Worm (Caenorhabditis elegans) whole organism, midembryonic: Measurements from ENCODE around the gene C52A11.3.

ENCODE experiments used
- T22C8.4 ChIP-seq: fragments of 200-800 bp; sonication (Bioruptor generic); IDR thresholded peaks from 2 replicates; pipeline ENCODE4 v1.3.6; 2022; ENCODE audit warnings: missing genetic modification characterization, missing compliant biosample characterization
- cog-1 ChIP-seq: sonication (generic microtip); optimal IDR thresholded peaks from 2 replicates; lab custom pipeline; 2016; ENCODE audit warnings: missing genetic modification characterization, missing compliant biosample characterization
- flt-1 ChIP-seq: fragments of 200-800 bp; sonication (Bioruptor generic); IDR thresholded peaks from 2 replicates; pipeline ENCODE4 v1.3.6; 2022; ENCODE audit warnings: missing genetic modification characterization, missing compliant biosample characterization
- klf-2 ChIP-seq: fragments of 200-800 bp; sonication (Bioruptor generic); conservative IDR thresholded peaks from 2 replicates; pipeline ENCODE4 v1.3.6; 2022; ENCODE audit warnings: missing genetic modification reagents, missing genetic modification characterization, missing compliant biosample characterization
- med-1 ChIP-seq: sonication (generic microtip); optimal IDR thresholded peaks from 2 replicates; lab custom pipeline; 2017; ENCODE audit warnings: missing genetic modification characterization, mild to moderate bottlenecking, missing compliant biosample characterization, antibody characterized with exemption, missing genetic modification reagents; ENCODE audit not compliant: insufficient read depth
- ref-1 ChIP-seq: fragments of 200-800 bp; sonication (Bioruptor generic); conservative IDR thresholded peaks from 2 replicates; pipeline ENCODE4 v1.3.6; 2022; ENCODE audit warnings: missing genetic modification reagents, missing genetic modification characterization, missing compliant biosample characterization
- tab-1 ChIP-seq: fragments of 200-800 bp; sonication (Bioruptor generic); IDR thresholded peaks from 2 replicates; pipeline ENCODE4 v1.3.6; 2022; ENCODE audit warnings: missing genetic modification characterization, missing compliant biosample characterization
- ztf-23 ChIP-seq: fragments of 200-800 bp; sonication (Bioruptor generic); IDR thresholded peaks from 2 replicates; pipeline ENCODE4 v1.3.6; 2022; ENCODE audit warnings: missing genetic modification reagents, missing genetic modification characterization, missing compliant biosample characterization
- ztf-29 ChIP-seq: fragments of 200-800 bp; sonication (Bioruptor generic); IDR thresholded peaks from 2 replicates; pipeline ENCODE4 v1.3.6; 2022; ENCODE audit warnings: missing genetic modification reagents, missing genetic modification characterization, missing compliant biosample characterization

Gene C52A11.3

DNA sequence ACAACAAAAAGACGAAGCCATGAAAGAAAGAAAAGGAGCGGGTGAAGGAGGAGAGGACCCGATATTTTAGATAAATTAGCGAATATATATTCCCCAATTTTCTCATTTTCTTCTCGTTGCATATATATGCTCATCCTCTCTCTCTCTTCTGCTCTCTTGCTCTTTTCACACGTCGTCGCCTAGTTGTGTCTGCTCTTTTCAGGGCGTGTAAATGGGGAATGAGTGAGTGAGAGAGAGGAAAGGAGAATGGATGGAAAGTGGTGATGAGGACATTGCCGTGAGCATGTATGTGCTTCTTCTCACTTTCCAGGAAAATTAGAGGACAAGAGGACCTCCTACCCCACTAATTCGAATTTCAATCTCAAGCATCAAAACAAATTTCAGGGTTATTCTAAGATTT lies 18.3 kb downstream of the C52A11.3 start:
- TF ChIP-seq flt-1 (GFP tag; lab: Robert Waterston, UW) (no peak), T22C8.4 (GFP tag; lab: Robert Waterston, UW) (no peak), ztf-23 (GFP tag; lab: Robert Waterston, UW) (no peak), ztf-29 (GFP tag; lab: Robert Waterston, UW) (no peak), tab-1 (GFP tag; lab: Robert Waterston, UW) (no peak), ref-1 (GFP tag; lab: Robert Waterston, UW) (no peak), cog-1 (no peak), klf-2 (no peak)

DNA sequence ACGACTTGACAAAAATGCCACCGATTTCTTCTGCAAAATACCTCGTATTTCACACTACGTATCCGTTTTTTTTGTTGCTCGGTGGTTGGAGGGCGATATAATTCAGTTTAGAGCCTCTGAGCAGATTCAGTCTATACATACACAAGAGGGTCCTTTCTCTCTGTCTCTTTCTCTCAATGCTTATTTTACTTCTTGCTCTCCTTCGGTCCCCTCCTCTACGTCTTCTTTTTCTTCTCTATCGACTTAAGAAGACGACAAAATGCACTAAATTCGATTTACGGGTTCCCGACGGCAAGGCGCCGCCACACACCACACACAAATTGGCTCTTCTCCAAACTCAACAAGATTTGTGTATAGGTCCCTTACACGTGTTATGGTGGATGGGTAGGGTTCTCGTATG lies 21.8 kb downstream of the C52A11.3 start:
- no peak for TF ChIP-seq T22C8.4 (GFP tag; lab: Robert Waterston, UW)
- TF ChIP-seq ztf-23 (GFP tag; lab: Robert Waterston, UW): no peak
- TF ChIP-seq tab-1 (GFP tag; lab: Robert Waterston, UW): no peak
- TF ChIP-seq ztf-29 (GFP tag; lab: Robert Waterston, UW): no peak
- no peak for TF ChIP-seq ref-1 (GFP tag; lab: Robert Waterston, UW)
- TF ChIP-seq klf-2: no peak
- TF ChIP-seq cog-1: no peak

DNA sequence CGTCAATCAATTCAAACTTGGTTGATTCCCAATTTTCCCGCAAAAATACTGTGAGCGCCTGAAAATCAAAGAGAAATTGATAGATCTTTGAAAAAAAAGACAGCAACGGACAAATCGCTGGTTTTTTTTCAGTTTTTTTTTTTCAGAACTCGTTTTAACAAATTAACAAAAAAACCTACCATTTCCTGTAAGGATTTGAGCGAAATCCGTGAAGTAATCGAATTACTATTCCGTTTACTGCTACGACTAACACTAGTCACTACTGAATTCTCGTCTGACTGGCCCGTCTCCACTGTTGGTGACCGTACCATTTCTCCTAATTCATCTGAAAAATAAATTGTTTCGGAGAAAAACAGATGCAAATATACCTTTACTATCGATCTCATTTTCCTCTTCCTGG lies 22.3 kb downstream of the C52A11.3 start:
- TF ChIP-seq klf-2: no peak
- no peak for TF ChIP-seq flt-1 (GFP tag; lab: Robert Waterston, UW)
- no peak for TF ChIP-seq med-1
- TF ChIP-seq ztf-23 (GFP tag; lab: Robert Waterston, UW): no peak
- no peak for TF ChIP-seq cog-1
- TF ChIP-seq ref-1 (GFP tag; lab: Robert Waterston, UW): no peak
- no peak for TF ChIP-seq T22C8.4 (GFP tag; lab: Robert Waterston, UW)
- TF ChIP-seq ztf-29 (GFP tag; lab: Robert Waterston, UW): no peak
- TF ChIP-seq tab-1 (GFP tag; lab: Robert Waterston, UW): no peak

- TF ChIP-seq ref-1 (GFP tag; lab: Robert Waterston, UW): no peak
- TF ChIP-seq ztf-23 (GFP tag; lab: Robert Waterston, UW): no peak
- TF ChIP-seq ztf-29 (GFP tag; lab: Robert Waterston, UW): no peak
- TF ChIP-seq T22C8.4 (GFP tag; lab: Robert Waterston, UW): no peak
- no peak for TF ChIP-seq tab-1 (GFP tag; lab: Robert Waterston, UW)
- no peak for TF ChIP-seq klf-2
- no peak for TF ChIP-seq med-1
Measured at ce11 chrII:10760801-10761200, 23.6 kb downstream of the C52A11.3 start.

- TF ChIP-seq flt-1 (GFP tag; lab: Robert Waterston, UW) (no peak), tab-1 (GFP tag; lab: Robert Waterston, UW) (no peak), ztf-29 (GFP tag; lab: Robert Waterston, UW) (no peak)
Measured at ce11 chrII:10761653-10762052, 24.5 kb downstream of the C52A11.3 start.

- no peak for TF ChIP-seq ztf-23 (GFP tag; lab: Robert Waterston, UW)
- TF ChIP-seq ztf-29 (GFP tag; lab: Robert Waterston, UW): no peak
- TF ChIP-seq klf-2: no peak
- no peak for TF ChIP-seq T22C8.4 (GFP tag; lab: Robert Waterston, UW)
- TF ChIP-seq cog-1: no peak
- TF ChIP-seq tab-1 (GFP tag; lab: Robert Waterston, UW): no peak
- TF ChIP-seq ref-1 (GFP tag; lab: Robert Waterston, UW): no peak
- no peak for TF ChIP-seq flt-1 (GFP tag; lab: Robert Waterston, UW)
- no peak for TF ChIP-seq med-1
Measured at ce11 chrII:10765238-10765637, 28.1 kb downstream of the C52A11.3 start.

ce11 chrII:10766773-10767172 lies 29.6 kb downstream of the C52A11.3 start:
- no peak for TF ChIP-seq med-1
- no peak for TF ChIP-seq tab-1 (GFP tag; lab: Robert Waterston, UW)

DNA sequence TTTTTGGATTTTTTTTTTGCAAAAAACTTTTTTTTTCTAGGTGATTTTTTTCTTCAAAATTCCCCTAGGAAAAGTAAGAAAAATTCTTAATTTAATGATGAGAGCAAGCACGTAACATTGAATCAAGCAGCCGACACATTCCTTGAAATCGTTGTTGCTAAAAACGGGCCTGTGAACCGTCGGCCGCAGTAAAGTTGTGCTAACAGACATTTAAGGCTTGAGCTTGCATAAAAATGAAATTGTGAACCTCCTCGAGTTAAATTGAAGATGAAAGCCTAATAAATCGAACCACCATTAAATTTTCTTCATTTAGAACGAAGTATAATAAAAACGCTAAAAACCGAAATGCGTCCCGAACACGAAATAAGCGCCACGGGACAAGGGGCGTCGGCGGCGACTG lies 30.8 kb downstream of the C52A11.3 start:
- TF ChIP-seq ztf-29 (GFP tag; lab: Robert Waterston, UW): no peak
- TF ChIP-seq med-1: no peak
- no peak for TF ChIP-seq klf-2
- TF ChIP-seq flt-1 (GFP tag; lab: Robert Waterston, UW): no peak

DNA sequence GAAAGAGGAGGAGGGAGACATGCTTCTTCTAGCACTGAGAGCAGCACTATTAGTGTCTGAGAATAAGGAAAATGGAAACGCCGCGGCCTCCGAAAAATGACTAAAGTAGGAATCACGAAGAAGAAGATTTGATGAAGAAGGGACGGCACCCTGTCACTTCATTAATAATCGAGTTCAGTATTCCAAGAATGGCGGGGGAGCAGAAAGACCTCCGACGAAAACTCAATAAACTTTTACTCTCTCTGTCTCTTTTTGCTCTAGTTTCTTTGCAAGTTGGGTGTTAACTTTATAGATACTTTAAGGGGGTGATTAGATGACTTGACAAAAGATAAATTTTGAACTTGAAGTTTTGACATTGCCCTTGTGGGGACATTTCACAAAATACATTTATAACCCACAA lies 32.1 kb downstream of the C52A11.3 start:
- TF ChIP-seq flt-1 (GFP tag; lab: Robert Waterston, UW) (no peak), ztf-23 (GFP tag; lab: Robert Waterston, UW) (no peak), T22C8.4 (GFP tag; lab: Robert Waterston, UW) (no peak), med-1 (no peak), ref-1 (GFP tag; lab: Robert Waterston, UW) (no peak), klf-2 (no peak), tab-1 (GFP tag; lab: Robert Waterston, UW) (no peak), cog-1 (no peak), ztf-29 (GFP tag; lab: Robert Waterston, UW) (no peak)

DNA sequence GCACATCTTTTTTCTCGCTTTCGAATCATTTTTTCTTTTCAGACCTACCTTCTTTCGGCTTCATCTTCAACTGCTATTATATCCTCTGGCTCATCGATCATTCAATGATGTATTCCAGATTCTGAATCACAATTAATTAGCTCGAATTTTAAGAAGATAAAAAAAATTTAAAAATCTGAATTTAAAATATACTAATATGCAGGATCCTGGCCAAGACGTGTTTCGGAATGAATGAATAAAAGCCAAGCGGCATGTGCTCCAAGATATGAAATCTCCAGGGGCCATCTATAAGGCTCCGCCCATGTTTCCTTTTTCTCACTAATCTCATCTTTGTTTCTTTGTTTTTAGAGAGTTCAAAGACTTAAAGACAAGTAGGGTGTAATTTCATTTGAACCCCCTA lies 40.9 kb downstream of the C52A11.3 start, which contains the start of gene mpz-1:
TSS of gene mpz-1 (minus strand) at position 101 of the 400 bp plus-strand sequence.
- TF ChIP-seq T22C8.4 (GFP tag; lab: Robert Waterston, UW) (no peak), klf-2 (no peak), ztf-29 (GFP tag; lab: Robert Waterston, UW) (no peak), ref-1 (GFP tag; lab: Robert Waterston, UW) (no peak), cog-1 (no peak), tab-1 (GFP tag; lab: Robert Waterston, UW) (no peak), med-1 (no peak), ztf-23 (GFP tag; lab: Robert Waterston, UW) (no peak), flt-1 (GFP tag; lab: Robert Waterston, UW) (no peak)
